Fruit fly (Drosophila melanogaster) S2 (cell line): ENCODE results near the gene CG33080.

ENCODE experiments used
- CG8478 ChIP-seq: fragments of >200 bp; optimal IDR thresholded peaks from 2 replicates; lab custom pipeline; 2018
- CTCF ChIP-seq, 2 experiments: fragments of >200 bp; optimal IDR thresholded peaks; 2 replicates each; lab custom pipeline; 2018

CG33080 gene

DNA sequence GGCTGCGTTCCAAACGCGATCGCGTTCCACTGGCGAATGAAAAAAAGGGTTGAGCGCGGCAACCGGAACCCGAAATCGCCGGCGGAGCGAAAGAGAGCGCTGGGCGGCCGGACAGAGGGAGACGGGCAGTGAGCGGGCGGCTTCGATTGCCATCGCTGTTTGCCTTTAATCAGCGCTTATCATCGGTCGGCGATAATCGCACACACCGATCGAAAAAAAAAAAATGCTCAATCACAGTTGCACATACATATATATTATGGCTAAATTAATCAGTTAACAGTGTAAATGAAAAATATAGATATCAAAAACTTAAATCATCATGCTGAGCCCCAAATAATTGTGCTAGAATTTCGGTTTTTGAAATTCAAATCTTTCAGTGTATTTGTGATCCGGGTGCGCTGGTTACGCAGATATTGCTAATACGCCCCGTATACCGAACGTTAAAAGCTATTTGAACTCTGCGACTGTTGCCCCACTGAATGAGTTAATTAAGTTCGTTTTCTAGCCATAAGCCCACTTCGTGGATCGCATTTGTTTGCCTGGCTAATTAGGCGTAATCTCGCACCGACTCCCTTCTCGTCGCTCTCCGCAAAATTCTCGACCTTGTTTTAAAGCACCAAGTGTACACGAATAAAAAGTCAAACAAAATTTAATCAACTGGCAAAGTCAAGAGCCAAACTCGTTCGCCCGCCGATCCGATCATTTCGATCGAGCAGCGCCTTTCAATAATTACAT lies at the start of gene CG33080:
CG33080 (minus strand) TSS at position 38 of the 735 bp plus-strand sequence.
- TF ChIP-seq CTCF (optimal IDR thresholded peaks at IDR 0.05; lab: Kevin White, UChicago) (no peak), CG8478 (lab: Kevin White, UChicago) (no peak)

- TF ChIP-seq CTCF (optimal IDR thresholded peaks at IDR 0.05; lab: Kevin White, UChicago) (no peak), CG8478 (lab: Kevin White, UChicago) (no peak)
These were observed 49.2 kb upstream of the CG33080 start for dm6 chrX:5766732-5767131.

- TF ChIP-seq CTCF (optimal IDR thresholded peaks at IDR 0.05; lab: Kevin White, UChicago) (peak in 1 of 2 experiments; percentile 18), CG8478 (lab: Kevin White, UChicago) (no peak)
These were observed 46.7 kb upstream of the CG33080 start, which contains the start of the genes MAPk-Ak2 and CG42699 for dm6 chrX:5764001-5764892. Gene MAPk-Ak2 (minus strand): TSS chrX:5764203. Gene CG42699 (plus strand): TSS chrX:5764553.

dm6 chrX:5763443-5764000 lies 45.9 kb upstream of the CG33080 start:
- no peak for TF ChIP-seq CG8478 (lab: Kevin White, UChicago)
- no peak for TF ChIP-seq CTCF (optimal IDR thresholded peaks at IDR 0.05; lab: Kevin White, UChicago)

dm6 chrX:5756146-5756545 lies 38.6 kb upstream of the CG33080 start:
- no peak for TF ChIP-seq CG8478 (lab: Kevin White, UChicago)
- no peak for TF ChIP-seq CTCF (optimal IDR thresholded peaks at IDR 0.05; lab: Kevin White, UChicago)

DNA sequence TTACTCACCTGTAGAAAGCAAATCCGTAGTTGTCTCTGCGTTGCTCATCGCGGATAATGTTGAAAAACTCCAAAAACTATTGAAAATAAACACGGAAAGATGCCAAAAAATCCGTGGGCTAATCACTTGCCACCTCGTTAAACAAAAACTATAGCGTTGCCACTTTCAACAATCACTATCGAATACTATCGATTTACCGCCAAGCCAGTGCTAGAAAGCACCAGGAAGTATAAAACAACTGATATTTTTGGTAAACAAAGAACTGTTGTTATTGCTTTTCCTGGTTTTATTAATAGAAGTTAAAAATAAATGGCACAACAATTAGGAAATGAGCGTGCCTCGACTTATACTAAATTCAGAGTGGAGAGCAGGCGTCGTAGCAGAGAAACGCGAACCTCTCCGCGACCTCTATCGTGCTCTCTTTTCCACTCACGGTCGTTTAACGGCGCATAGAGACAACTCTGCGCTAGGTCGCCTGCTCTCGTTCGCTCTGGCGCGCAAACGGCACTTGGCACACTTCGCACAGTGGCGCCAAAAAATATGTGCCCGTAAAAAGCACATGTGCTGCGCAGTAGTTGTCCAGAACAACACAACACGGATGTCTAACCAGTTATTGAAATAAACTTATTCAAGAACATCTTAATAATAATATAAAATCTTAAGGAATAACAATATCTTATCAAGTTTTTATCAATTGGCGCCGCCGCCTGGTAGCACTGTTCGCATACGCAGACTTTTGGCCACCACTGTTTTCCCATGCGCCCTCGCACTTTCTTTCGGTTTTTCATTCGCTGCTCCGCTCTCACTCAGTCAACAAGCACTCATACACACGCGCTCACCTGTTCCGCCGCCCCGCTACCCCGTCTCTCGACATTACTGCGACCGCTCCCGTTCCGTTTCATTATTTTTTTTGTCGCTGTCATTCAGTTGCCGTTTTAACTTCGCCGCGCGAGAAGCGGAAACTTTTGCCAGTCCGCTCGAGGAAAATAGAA lies 37.6 kb upstream of the CG33080 start, which contains the start of the genes lin-52 and CG15771:
lin-52 (minus strand) TSS at position 122 of the 992 bp plus-strand sequence.
CG15771 (plus strand) TSS at position 738 of the 992 bp plus-strand sequence.
- TF ChIP-seq CG8478 (lab: Kevin White, UChicago): no peak
- peak; percentile 11 to 38 for TF ChIP-seq CTCF (optimal IDR thresholded peaks at IDR 0.05; lab: Kevin White, UChicago)

dm6 chrX:5752838-5753237 lies 35.3 kb upstream of the CG33080 start:
- TF ChIP-seq CG8478 (lab: Kevin White, UChicago) (no peak), CTCF (optimal IDR thresholded peaks at IDR 0.05; lab: Kevin White, UChicago) (no peak)

DNA sequence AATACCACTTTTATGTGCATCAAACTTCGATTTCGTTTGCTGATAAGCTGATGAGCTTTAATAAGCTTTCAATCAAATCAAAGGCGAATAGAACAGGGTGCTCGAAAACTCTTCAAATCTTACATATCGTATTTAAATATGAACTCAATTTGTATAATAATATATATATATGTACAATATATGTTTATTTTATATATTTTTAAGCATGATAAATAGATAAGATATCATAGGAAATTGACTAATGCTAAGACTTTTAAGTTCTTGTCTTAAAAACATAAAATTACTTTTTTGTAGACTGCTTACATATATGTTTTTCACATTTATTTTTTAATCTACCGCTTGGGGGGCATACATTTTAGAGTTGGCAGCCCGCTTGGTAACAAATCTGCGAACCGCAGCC lies 34.4 kb upstream of the CG33080 start, which contains the start of gene CG15772:
CG15772 (plus strand) TSS at position 301 of the 400 bp plus-strand sequence.
- no peak for TF ChIP-seq CTCF (optimal IDR thresholded peaks at IDR 0.05; lab: Kevin White, UChicago)
- TF ChIP-seq CG8478 (lab: Kevin White, UChicago): no peak

- TF ChIP-seq CG8478 (lab: Kevin White, UChicago) (peak; percentile 13), CTCF (optimal IDR thresholded peaks at IDR 0.05; lab: Kevin White, UChicago) (peak; percentile 28 to 57)
These were observed 29.6 kb upstream of the CG33080 start, which contains the start of the genes IntS6 and Rtel1 for dm6 chrX:5746864-5747861. Gene IntS6 (minus strand): TSS chrX:5747254. Gene Rtel1 (plus strand): TSS chrX:5747747.

DNA sequence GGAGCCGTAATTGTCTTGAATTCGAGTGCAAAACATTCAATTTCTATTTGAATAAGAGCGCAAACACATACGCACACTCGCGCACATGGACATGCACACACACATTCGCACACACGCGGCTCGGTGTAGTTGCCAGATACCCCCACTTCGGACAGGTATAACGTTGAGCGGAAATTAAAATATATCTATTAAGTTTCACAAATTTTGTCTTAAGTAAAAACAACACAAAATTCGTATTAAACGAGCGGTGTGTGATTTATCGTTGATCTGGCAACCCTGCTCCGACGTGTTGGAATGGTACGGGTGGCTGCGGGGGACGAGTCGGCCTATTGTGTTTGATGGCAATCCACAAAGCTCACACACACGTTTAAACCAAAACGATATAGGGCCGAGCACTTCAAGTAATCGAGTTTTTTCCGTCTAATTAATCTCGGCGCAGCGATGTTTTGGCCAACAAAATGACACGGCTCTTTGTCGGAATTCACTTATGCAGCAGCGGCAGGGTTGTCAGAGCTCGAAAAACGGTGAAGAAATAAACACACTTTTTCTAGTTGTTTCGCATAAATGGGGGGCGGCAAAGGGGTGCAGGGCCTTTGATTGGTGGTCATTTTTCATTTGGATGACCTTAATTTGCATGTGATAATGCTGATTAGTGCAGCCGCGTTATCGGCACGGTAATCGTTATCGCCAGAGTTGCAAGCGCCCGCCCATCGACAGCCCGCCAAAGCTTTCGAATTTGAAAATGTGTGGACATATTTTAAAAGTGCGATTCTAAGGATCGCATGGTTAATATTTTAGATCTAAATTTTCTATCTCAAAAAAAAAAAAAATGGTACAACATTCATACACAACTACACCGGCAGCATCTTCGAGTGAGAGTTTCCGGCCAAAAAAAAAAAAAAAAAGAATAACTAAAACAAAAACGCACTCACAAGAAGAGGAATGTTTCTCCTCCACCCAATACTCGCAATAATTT lies 28.6 kb upstream of the CG33080 start:
- TF ChIP-seq CG8478 (lab: Kevin White, UChicago) (no peak), CTCF (optimal IDR thresholded peaks at IDR 0.05; lab: Kevin White, UChicago) (no peak)
